Worm (Caenorhabditis elegans) whole organism, young adult: ENCODE results near the gene dmsr-6.

Source experiments
- C17E4.6 ChIP-seq: fragments of 200-800 bp; sonication (Bioruptor generic); IDR thresholded peaks from 2 replicates; pipeline ENCODE4 v1.3.6; 2022; ENCODE audit warnings: missing genetic modification reagents, missing genetic modification characterization, missing compliant biosample characterization
- F10E7.11 ChIP-seq: sonication (generic microtip); optimal IDR thresholded peaks from 2 replicates; lab custom pipeline; 2017; ENCODE audit warnings: mild to moderate bottlenecking, missing genetic modification characterization, moderate library complexity, missing compliant biosample characterization
- F23B12.7 ChIP-seq: sonication (generic microtip); optimal IDR thresholded peaks from 2 replicates; lab custom pipeline; 2017; ENCODE audit warnings: missing genetic modification characterization, mild to moderate bottlenecking, missing compliant biosample characterization, antibody characterized with exemption, moderate library complexity; ENCODE audit not compliant: insufficient read depth
- F33H1.4 ChIP-seq: fragments of 200-800 bp; sonication (Bioruptor generic); IDR thresholded peaks from 2 replicates; pipeline ENCODE4 v1.3.6; 2022; ENCODE audit warnings: missing genetic modification reagents, missing genetic modification characterization, missing compliant biosample characterization
- Y53F4B.3 ChIP-seq: fragments of 200-800 bp; sonication (Bioruptor generic); IDR thresholded peaks from 2 replicates; pipeline ENCODE4 v1.3.6; 2022; ENCODE audit warnings: missing genetic modification reagents, missing genetic modification characterization, missing compliant biosample characterization
- ama-1 ChIP-seq, 3 experiments: fragments of 150-350 bp in 1 of 3; sonication (generic microtip) in 2 of 3; optimal IDR thresholded peaks; 2 replicates each; lab custom pipeline; 2014 to 2018; ENCODE audit warnings: missing biosample characterization in 2 of 3, missing genetic modification characterization in 2 of 3, missing genetic modification reagents in 2 of 3
- aptf-2 ChIP-seq: fragments of 200-800 bp; sonication (Bioruptor generic); conservative IDR thresholded peaks from 2 replicates; pipeline ENCODE4 v1.3.6; 2022; ENCODE audit warnings: missing genetic modification reagents, missing genetic modification characterization, missing compliant biosample characterization
- attf-5 ChIP-seq: fragments of 200-800 bp; sonication (Bioruptor generic); optimal IDR thresholded peaks from 2 replicates; lab custom pipeline; 2018; ENCODE audit warnings: mild to moderate bottlenecking, missing genetic modification characterization, missing compliant biosample characterization
- cebp-1 ChIP-seq, 2 experiments: fragments of 200-800 bp in 1 of 2; sonication (Bioruptor generic) in 1 of 2; sonication (generic microtip) in 1 of 2; IDR thresholded peaks in 1 of 2; optimal IDR thresholded peaks in 1 of 2; 2 replicates each; pipeline versions ENCODE4 v1.3.6 to Lab custom; 2017 to 2022; ENCODE audit warnings: missing compliant biosample characterization in 2 of 2, missing genetic modification characterization in 2 of 2, mild to moderate bottlenecking in 1 of 2, missing genetic modification reagents in 1 of 2, moderate library complexity in 1 of 2
- ceh-100 ChIP-seq: fragments of 200-800 bp; sonication (Bioruptor generic); IDR thresholded peaks from 2 replicates; pipeline ENCODE4 v1.3.6; 2022; ENCODE audit warnings: missing genetic modification reagents, missing genetic modification characterization, missing compliant biosample characterization
- ceh-79 ChIP-seq: sonication (generic microtip); optimal IDR thresholded peaks from 2 replicates; lab custom pipeline; 2017; ENCODE audit warnings: mild to moderate bottlenecking, missing genetic modification characterization, missing compliant biosample characterization
- ceh-91 ChIP-seq: fragments of 200-800 bp; sonication (Bioruptor generic); IDR thresholded peaks from 2 replicates; pipeline ENCODE4 v1.3.6; 2022; ENCODE audit warnings: missing genetic modification reagents, missing genetic modification characterization, missing compliant biosample characterization
- dpl-1 ChIP-seq: fragments of 150-350 bp; optimal IDR thresholded peaks from 2 replicates; lab custom pipeline; 2014; ENCODE audit warnings: missing biosample characterization, missing genetic modification reagents, missing genetic modification characterization
- egl-18 ChIP-seq: fragments of 200-800 bp; sonication (Bioruptor generic); IDR thresholded peaks from 2 replicates; pipeline ENCODE4 v1.3.6; 2022; ENCODE audit warnings: missing genetic modification reagents, missing genetic modification characterization, missing compliant biosample characterization
- hmg-1.2 ChIP-seq: fragments of 200-800 bp; sonication (Bioruptor generic); IDR thresholded peaks from 2 replicates; pipeline ENCODE4 v1.3.6; 2022; ENCODE audit warnings: missing genetic modification reagents, missing genetic modification characterization, missing compliant biosample characterization
- let-607 ChIP-seq, 2 experiments: fragments of 200-800 bp in 1 of 2; sonication (Bioruptor generic) in 1 of 2; sonication (generic microtip) in 1 of 2; optimal IDR thresholded peaks; 2 replicates each; lab custom pipeline; 2016 to 2018; ENCODE audit warnings: mild to moderate bottlenecking in 2 of 2, missing compliant biosample characterization in 2 of 2, missing genetic modification characterization in 2 of 2, moderate library complexity in 2 of 2, missing genotype in 1 of 2
- lin-26 ChIP-seq: fragments of 200-800 bp; sonication (Bioruptor generic); IDR thresholded peaks from 2 replicates; pipeline ENCODE4 v1.3.6; 2022; ENCODE audit warnings: missing genetic modification reagents, missing genetic modification characterization, missing compliant biosample characterization
- lin-35 ChIP-seq, 3 experiments: fragments of 150-350 bp in 2 of 3; sonication (generic microtip) in 1 of 3; optimal IDR thresholded peaks; 2 replicates each; lab custom pipeline; 2014 to 2018; ENCODE audit warnings: missing biosample characterization in 3 of 3, missing genetic modification characterization in 3 of 3, missing genetic modification reagents in 3 of 3
- lin-40 ChIP-seq: sonication (generic microtip); optimal IDR thresholded peaks from 2 replicates; lab custom pipeline; 2016; ENCODE audit warnings: missing genetic modification characterization, mild to moderate bottlenecking, missing compliant biosample characterization, missing genotype, missing genetic modification reagents
- lin-54 ChIP-seq: fragments of 200-800 bp; sonication (Bioruptor generic); optimal IDR thresholded peaks from 2 replicates; lab custom pipeline; 2018; ENCODE audit warnings: mild to moderate bottlenecking, missing genetic modification characterization, missing compliant biosample characterization
- mcd-1 ChIP-seq: fragments of 200-800 bp; sonication (Bioruptor generic); IDR thresholded peaks from 2 replicates; pipeline ENCODE4 v1.3.6; 2022; ENCODE audit warnings: missing genetic modification reagents, missing genetic modification characterization, missing compliant biosample characterization
- nfyb-1 ChIP-seq: fragments of 200-800 bp; sonication (Bioruptor generic); IDR thresholded peaks from 2 replicates; pipeline ENCODE4 v1.3.6; 2022; ENCODE audit warnings: missing genetic modification reagents, missing genetic modification characterization, missing compliant biosample characterization
- nhr-120 ChIP-seq: fragments of 200-800 bp; sonication (Bioruptor generic); IDR thresholded peaks from 2 replicates; pipeline ENCODE4 v1.3.6; 2022; ENCODE audit warnings: missing genetic modification characterization, missing compliant biosample characterization
- nhr-27 ChIP-seq: fragments of 200-800 bp; sonication (Bioruptor generic); optimal IDR thresholded peaks from 2 replicates; lab custom pipeline; 2018; ENCODE audit warnings: mild to moderate bottlenecking, missing genetic modification characterization, moderate library complexity, missing compliant biosample characterization
- nhr-80 ChIP-seq: sonication (generic microtip); optimal IDR thresholded peaks from 2 replicates; lab custom pipeline; 2016; ENCODE audit warnings: missing genetic modification characterization, missing compliant biosample characterization
- rcor-1 ChIP-seq: fragments of 200-800 bp; sonication (Bioruptor generic); IDR thresholded peaks from 2 replicates; pipeline ENCODE4 v1.3.6; 2022; ENCODE audit warnings: missing genetic modification reagents, missing genetic modification characterization, missing compliant biosample characterization
- repo-1 ChIP-seq: sonication (generic microtip); optimal IDR thresholded peaks from 2 replicates; lab custom pipeline; 2017; ENCODE audit warnings: mild to moderate bottlenecking, missing genetic modification characterization, missing compliant biosample characterization
- rpc-1 ChIP-seq, 2 experiments: fragments of 150-350 bp in 1 of 2; sonication (generic microtip) in 1 of 2; optimal IDR thresholded peaks; 2 replicates each; lab custom pipeline; 2014 to 2018; ENCODE audit warnings: missing biosample characterization in 1 of 2, missing genetic modification characterization in 1 of 2, missing genetic modification reagents in 1 of 2, missing genotype in 1 of 2
- sdz-38 ChIP-seq: sonication (generic microtip); optimal IDR thresholded peaks from 2 replicates; lab custom pipeline; 2016; ENCODE audit warnings: missing genotype, missing genetic modification characterization, missing compliant biosample characterization
- sea-2 ChIP-seq: fragments of 200-800 bp; sonication (Bioruptor generic); IDR thresholded peaks from 2 replicates; pipeline ENCODE4 v1.3.6; 2022; ENCODE audit warnings: missing genetic modification characterization, missing compliant biosample characterization
- snpc-1.1 ChIP-seq: sonication (generic microtip); optimal IDR thresholded peaks from 2 replicates; lab custom pipeline; 2017; ENCODE audit warnings: missing genetic modification characterization, mild to moderate bottlenecking, missing compliant biosample characterization, antibody characterized with exemption, moderate library complexity, missing genotype, missing genetic modification reagents; ENCODE audit not compliant: insufficient read depth
- snpc-4 ChIP-seq, 5 experiments: fragments of 150-350 bp in 1 of 5; sonication (generic microtip) in 4 of 5; optimal IDR thresholded peaks; 2 replicates each; lab custom pipeline; 2014 to 2018; ENCODE audit warnings: missing genetic modification characterization in 5 of 5, missing biosample characterization in 3 of 5, antibody characterized with exemption in 2 of 5, mild to moderate bottlenecking in 2 of 5, missing compliant biosample characterization in 2 of 5, missing genotype in 2 of 5, moderate library complexity in 2 of 5, missing genetic modification reagents in 1 of 5
- sptf-2 ChIP-seq: fragments of 200-800 bp; sonication (Bioruptor generic); optimal IDR thresholded peaks from 2 replicates; lab custom pipeline; 2018; ENCODE audit warnings: mild to moderate bottlenecking, missing genetic modification characterization, missing compliant biosample characterization
- tbp1 ChIP-seq: fragments of 200-800 bp; sonication (Bioruptor generic); optimal IDR thresholded peaks from 2 replicates; lab custom pipeline; 2018; ENCODE audit warnings: mild to moderate bottlenecking, missing genetic modification characterization, missing compliant biosample characterization
- tlf-1 ChIP-seq: fragments of 200-800 bp; sonication (Bioruptor generic); optimal IDR thresholded peaks from 2 replicates; lab custom pipeline; 2018; ENCODE audit warnings: mild to moderate bottlenecking, missing genetic modification characterization, missing compliant biosample characterization
- xnd-1 ChIP-seq: sonication (generic microtip); optimal IDR thresholded peaks from 2 replicates; lab custom pipeline; 2016; ENCODE audit warnings: missing genotype, missing genetic modification reagents, missing genetic modification characterization, missing compliant biosample characterization
- ztf-18 ChIP-seq: sonication (generic microtip); optimal IDR thresholded peaks from 2 replicates; lab custom pipeline; 2016; ENCODE audit warnings: missing genotype, mild to moderate bottlenecking, missing genetic modification characterization, missing compliant biosample characterization
- ztf-25 ChIP-seq: fragments of 200-800 bp; sonication (Bioruptor generic); IDR thresholded peaks from 2 replicates; pipeline ENCODE4 v1.3.6; 2022; ENCODE audit warnings: missing genetic modification reagents, missing genetic modification characterization, missing compliant biosample characterization
- ztf-26 ChIP-seq: sonication (generic microtip); optimal IDR thresholded peaks from 2 replicates; lab custom pipeline; 2017; ENCODE audit warnings: missing genetic modification characterization, missing compliant biosample characterization

dmsr-6 gene

ce11 chrII:14488661-14489060 lies 33.2 kb downstream of the dmsr-6 start, which contains the start of gene usp-14 (continued):
- TF ChIP-seq let-607 (tag; optimal IDR thresholded peaks at IDR 0.05; lab: Kevin White, UChicago) (peak in 1 of 2 experiments; percentile 29), F23B12.7 (tag; lab: Kevin White, UChicago) (peak; percentile 50), nfyb-1 (GFP tag; lab: Robert Waterston, UW) (peak; percentile 66), repo-1 (tag; lab: Kevin White, UChicago) (peak; percentile 33), sptf-2 (no peak), snpc-4 (GFP tag; optimal IDR thresholded peaks at IDR 0.05; lab: Kevin White, UChicago) (no peak), snpc-4 (tag; optimal IDR thresholded peaks at IDR 0.05; lab: Kevin White, UChicago) (peak in 3 of 4 experiments; percentile 5 to 44 (median 16)), Y53F4B.3 (GFP tag; lab: Robert Waterston, UW) (no peak), ceh-100 (GFP tag; lab: Robert Waterston, UW) (peak; percentile 40; the same call in 1 of the 2 replicates), nhr-27 (no peak), xnd-1 (tag; lab: Kevin White, UChicago) (peak; percentile 4), attf-5 (GFP tag; lab: Kevin White, UChicago) (peak; percentile 74), tbp1 (peak; percentile 49), nhr-80 (tag; lab: Kevin White, UChicago) (peak; percentile 17), nhr-120 (GFP tag; lab: Robert Waterston, UW) (no peak), mcd-1 (GFP tag; lab: Robert Waterston, UW) (peak; percentile 78), F33H1.4 (GFP tag; lab: Robert Waterston, UW) (0 out of 2 replicates have a peak, but pooled peaks have one; percentile 30), egl-18 (GFP tag; lab: Robert Waterston, UW) (no peak), hmg-1.2 (GFP tag; lab: Robert Waterston, UW) (peak; percentile 45), tlf-1 (GFP tag; lab: Kevin White, UChicago) (peak; percentile 18), cebp-1 (GFP tag; IDR thresholded peaks at IDR 0.05; lab: Robert Waterston, UW) (peak; percentile 54), cebp-1 (tag; optimal IDR thresholded peaks at IDR 0.05; lab: Kevin White, UChicago) (peak; percentile 94), lin-54 (GFP tag; lab: Kevin White, UChicago) (peak; percentile 82)
- TF ChIP-seq, all 124 proteins: peak for 29

- TF ChIP-seq ztf-18 (tag; lab: Kevin White, UChicago) (peak; percentile 24), nhr-80 (tag; lab: Kevin White, UChicago) (peak; percentile 72), F10E7.11 (tag; lab: Kevin White, UChicago) (no peak), lin-40 (tag; lab: Kevin White, UChicago) (peak; percentile 5)
Measured at ce11 chrII:14489407-14489806, 34.0 kb downstream of the dmsr-6 start, which contains the start of gene vnut-1. vnut-1 (plus strand) TSS chrII:14489802.

DNA sequence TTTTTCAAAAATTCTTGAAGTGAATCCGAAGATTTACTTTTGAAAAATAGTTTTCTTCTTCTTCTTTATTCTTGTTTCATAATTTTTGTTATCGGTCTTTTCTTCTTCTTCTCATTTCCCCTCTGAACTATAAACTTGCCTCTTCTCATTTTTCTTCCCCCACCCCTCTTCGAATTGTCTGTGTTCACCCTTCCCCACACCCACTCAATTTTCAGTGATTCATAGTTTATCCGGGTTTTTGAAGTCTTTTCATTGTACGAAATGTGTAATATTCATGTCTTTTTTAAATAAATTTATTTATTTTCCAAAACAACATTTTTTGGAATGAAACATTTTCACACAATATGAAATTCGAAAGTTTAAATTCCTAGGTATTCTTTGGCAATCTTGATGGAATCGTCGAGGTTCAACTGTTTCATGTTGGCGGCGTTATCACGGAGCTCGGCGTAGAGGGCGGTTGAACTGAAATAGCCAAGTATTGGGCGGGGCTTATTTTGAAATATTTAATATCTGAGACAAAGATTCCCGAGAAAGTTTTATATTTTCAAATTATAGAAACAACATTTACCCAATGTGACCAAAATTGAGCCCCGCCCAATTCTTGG lies 37.3 kb downstream of the dmsr-6 start:
- peak; percentile 69 for TF ChIP-seq ama-1 (optimal IDR thresholded peaks at IDR 0.05; lab: Kevin White, UChicago)
- TF ChIP-seq ama-1 (GFP tag; optimal IDR thresholded peaks at IDR 0.05; lab: Kevin White, UChicago), result no peak
- TF ChIP-seq lin-35 (GFP tag; optimal IDR thresholded peaks at IDR 0.05; lab: Kevin White, UChicago), result peak in 1 of 3 experiments; percentile 15
- TF ChIP-seq lin-26, result 0 out of 2 replicates have a peak, but pooled peaks have one; percentile 4
- TF ChIP-seq nhr-27, result no peak

DNA sequence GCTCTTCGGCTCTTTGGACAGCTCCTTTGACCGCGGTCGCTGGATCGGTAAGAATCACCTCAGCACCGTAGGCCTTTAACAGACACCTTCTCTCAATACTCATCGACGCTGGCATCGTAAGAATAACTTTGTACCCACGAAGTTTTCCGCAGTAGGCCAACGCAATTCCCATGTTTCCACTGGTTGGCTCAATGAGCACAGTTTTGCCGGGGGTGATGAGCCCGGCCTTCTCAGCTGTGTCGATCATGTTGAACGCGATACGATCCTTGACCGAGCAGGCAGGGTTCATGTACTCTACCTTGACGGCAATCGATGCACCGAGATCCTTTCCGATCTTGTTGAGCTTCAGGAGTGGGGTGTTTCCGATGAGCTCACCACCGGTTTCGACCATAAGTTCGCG lies 38.6 kb downstream of the dmsr-6 start:
- no peak for TF ChIP-seq sptf-2
- no peak for TF ChIP-seq snpc-1.1 (tag; lab: Kevin White, UChicago)
- 0 out of 2 replicates have a peak, but pooled peaks have one; percentile 12 for TF ChIP-seq mcd-1 (GFP tag; lab: Robert Waterston, UW)
- no peak for TF ChIP-seq sdz-38 (tag; lab: Kevin White, UChicago)
- no peak for TF ChIP-seq lin-54 (GFP tag; lab: Kevin White, UChicago)
- no peak for TF ChIP-seq sea-2
- no peak for TF ChIP-seq lin-35 (GFP tag; optimal IDR thresholded peaks at IDR 0.05; lab: Kevin White, UChicago)
- TF ChIP-seq ztf-26 (tag; lab: Kevin White, UChicago), result no peak
- no peak for TF ChIP-seq C17E4.6 (GFP tag; lab: Robert Waterston, UW)
- TF ChIP-seq rpc-1 (optimal IDR thresholded peaks at IDR 0.05; lab: Kevin White, UChicago), result no peak
- no peak for TF ChIP-seq rpc-1 (tag; optimal IDR thresholded peaks at IDR 0.05; lab: Kevin White, UChicago)
- no peak for TF ChIP-seq aptf-2 (GFP tag; lab: Robert Waterston, UW)
- peak; percentile 57; the same call in 1 of the 2 replicates for TF ChIP-seq lin-26
- no peak for TF ChIP-seq ceh-91 (GFP tag; lab: Robert Waterston, UW)
- TF ChIP-seq rcor-1, result no peak
- TF ChIP-seq ceh-79 (tag; lab: Kevin White, UChicago), result no peak
- TF ChIP-seq ztf-25 (GFP tag; lab: Robert Waterston, UW), result no peak
- no peak for TF ChIP-seq nhr-120 (GFP tag; lab: Robert Waterston, UW)
- no peak for TF ChIP-seq dpl-1 (GFP tag; lab: Kevin White, UChicago)
